Fruit fly (Drosophila melanogaster) whole organism, wandering third instar larva: ENCODE data around the gene fbl.
A peak's percentile ranks its signal among the peaks of the same experiment; 100 is the strongest.

ENCODE experiments used
- Abd-B ChIP-seq: fragments of >200 bp; optimal IDR thresholded peaks from 2 replicates; lab custom pipeline; 2017; ENCODE audit warnings: missing biosample characterization, missing genetic modification characterization
- CG32264 ChIP-seq: fragments of 200-800 bp; sonication (Bioruptor generic); optimal IDR thresholded peaks from 2 replicates; lab custom pipeline; 2016; ENCODE audit warnings: missing biosample characterization, missing genetic modification characterization
- CrebA ChIP-seq: fragments of 200-800 bp; sonication (Bioruptor generic); optimal IDR thresholded peaks from 2 replicates; lab custom pipeline; 2016; ENCODE audit warnings: missing biosample characterization, mild to moderate bottlenecking, missing genetic modification characterization, borderline replicate concordance
- Dfd ChIP-seq: fragments of >200 bp; optimal IDR thresholded peaks from 2 replicates; lab custom pipeline; 2017; ENCODE audit warnings: missing biosample characterization, missing genetic modification characterization
- Dif ChIP-seq: fragments of 200-275, 200-300 bp; sonication (Bioruptor generic); optimal IDR thresholded peaks from 2 replicates; lab custom pipeline; 2018; ENCODE audit warnings: missing biosample characterization, missing genetic modification characterization; ENCODE audit not compliant: partially characterized antibody
- GATAd ChIP-seq: sonication (Bioruptor generic); optimal IDR thresholded peaks from 2 replicates; lab custom pipeline; 2016; ENCODE audit warnings: missing biosample characterization, missing genetic modification characterization
- HLH106 ChIP-seq: fragments of 200-800 bp; optimal IDR thresholded peaks from 3 replicates; lab custom pipeline; 2019; ENCODE audit warnings: missing biosample characterization, mild to moderate bottlenecking, missing genetic modification characterization, moderate library complexity
- Hnf4 ChIP-seq: fragments of 200-800 bp; sonication (Bioruptor generic); optimal IDR thresholded peaks from 2 replicates; lab custom pipeline; 2016; ENCODE audit warnings: missing biosample characterization, mild to moderate bottlenecking, missing genetic modification characterization
- Hr83 ChIP-seq: fragments of 200-300 bp; sonication (Bioruptor generic); optimal IDR thresholded peaks from 2 replicates; lab custom pipeline; 2016; ENCODE audit warnings: missing biosample characterization, mild to moderate bottlenecking, missing genetic modification characterization, moderate library complexity; ENCODE audit not compliant: poor library complexity, severe bottlenecking
- Jra ChIP-seq: sonication (Bioruptor generic); optimal IDR thresholded peaks from 2 replicates; lab custom pipeline; 2016; ENCODE audit warnings: missing biosample characterization, missing genetic modification characterization
- Mio ChIP-seq: sonication (Bioruptor generic); optimal IDR thresholded peaks from 2 replicates; lab custom pipeline; 2016; ENCODE audit warnings: missing biosample characterization, missing genetic modification characterization
- OdsH ChIP-seq: fragments of 200-800 bp; sonication (Bioruptor generic); optimal IDR thresholded peaks from 2 replicates; lab custom pipeline; 2016; ENCODE audit warnings: missing biosample characterization, mild to moderate bottlenecking, missing genetic modification characterization
- Rel ChIP-seq, 2 experiments: fragments of 200-800 bp; sonication (Bioruptor generic) in 1 of 2; optimal IDR thresholded peaks; 2 replicates in 1 of 2; 3 replicates in 1 of 2; lab custom pipeline; 2016 to 2019; ENCODE audit warnings: mild to moderate bottlenecking in 2 of 2, missing biosample characterization in 2 of 2, missing genetic modification characterization in 2 of 2, moderate library complexity in 1 of 2
- Sp1 ChIP-seq: fragments of 200-800 bp; sonication (Bioruptor generic); optimal IDR thresholded peaks from 3 replicates; lab custom pipeline; 2019; ENCODE audit warnings: missing biosample characterization, mild to moderate bottlenecking, missing genetic modification characterization, moderate library complexity
- Vsx2 ChIP-seq: fragments of 200-300, 225-300 bp; sonication (Bioruptor generic); optimal IDR thresholded peaks from 2 replicates; lab custom pipeline; 2018; ENCODE audit warnings: missing biosample characterization, missing genetic modification characterization; ENCODE audit not compliant: partially characterized antibody
- br ChIP-seq: fragments of 200-800 bp; sonication (Bioruptor generic); optimal IDR thresholded peaks from 2 replicates; lab custom pipeline; 2016; ENCODE audit warnings: missing biosample characterization, missing genetic modification characterization
- brk ChIP-seq: fragments of 200-800 bp; sonication (Bioruptor generic); optimal IDR thresholded peaks from 2 replicates; lab custom pipeline; 2016; ENCODE audit warnings: missing biosample characterization, mild to moderate bottlenecking, missing genetic modification characterization
- dl ChIP-seq, 2 experiments: fragments of 175-275, 200-275 bp in 1 of 2; fragments of 200-275 bp in 1 of 2; sonication (Bioruptor generic); optimal IDR thresholded peaks; lab custom pipeline; 2018; ENCODE audit warnings: mild to moderate bottlenecking in 2 of 2, missing biosample characterization in 2 of 2, missing genetic modification characterization in 2 of 2, moderate library complexity in 2 of 2; ENCODE audit not compliant: partially characterized antibody in 2 of 2, insufficient read depth in 1 of 2
- dmrt93B ChIP-seq: fragments of 200-800 bp; sonication (Bioruptor generic); optimal IDR thresholded peaks from 2 replicates; lab custom pipeline; 2018; ENCODE audit warnings: missing biosample characterization, mild to moderate bottlenecking, missing genetic modification characterization
- dsf ChIP-seq: sonication (Bioruptor generic); optimal IDR thresholded peaks from 2 replicates; lab custom pipeline; 2016; ENCODE audit warnings: missing biosample characterization, missing genetic modification characterization, borderline replicate concordance
- ey ChIP-seq: fragments of 200-800 bp; sonication (Bioruptor generic); optimal IDR thresholded peaks from 2 replicates; lab custom pipeline; 2016; ENCODE audit warnings: missing biosample characterization, missing genetic modification characterization
- foxo ChIP-seq, 2 experiments: fragments of 200-800 bp; sonication (Bioruptor generic); optimal IDR thresholded peaks; 2 replicates in 1 of 2; 3 replicates in 1 of 2; lab custom pipeline; 2016 to 2017; ENCODE audit warnings: missing biosample characterization in 2 of 2, missing genetic modification characterization in 2 of 2
- fru ChIP-seq: fragments of 200-800 bp; sonication (Bioruptor generic); optimal IDR thresholded peaks from 3 replicates; lab custom pipeline; 2016; ENCODE audit warnings: missing biosample characterization, mild to moderate bottlenecking, missing genetic modification characterization
- h ChIP-seq: fragments of 200-800 bp; sonication (Bioruptor generic); optimal IDR thresholded peaks from 3 replicates; lab custom pipeline; 2016; ENCODE audit warnings: missing biosample characterization, mild to moderate bottlenecking, missing genetic modification characterization
- jim ChIP-seq: fragments of 175-275, 200-325 bp; sonication (Bioruptor generic); optimal IDR thresholded peaks from 2 replicates; lab custom pipeline; 2016; ENCODE audit warnings: missing biosample characterization, mild to moderate bottlenecking, missing genetic modification characterization
- lola ChIP-seq: fragments of >200 bp; optimal IDR thresholded peaks from 2 replicates; lab custom pipeline; 2017; ENCODE audit warnings: missing biosample characterization, missing genetic modification characterization
- pan ChIP-seq: fragments of >200 bp; optimal IDR thresholded peaks from 2 replicates; lab custom pipeline; 2017
- psq ChIP-seq: fragments of 200-800 bp; sonication (Bioruptor generic); optimal IDR thresholded peaks from 3 replicates; lab custom pipeline; 2017; ENCODE audit warnings: missing biosample characterization, mild to moderate bottlenecking, missing genetic modification characterization, moderate library complexity
- rgr ChIP-seq: fragments of 200-800 bp; sonication (Bioruptor generic); optimal IDR thresholded peaks from 3 replicates; lab custom pipeline; 2016; ENCODE audit warnings: missing biosample characterization, mild to moderate bottlenecking, missing genetic modification characterization
- sage ChIP-seq: fragments of 200-800 bp; sonication (Bioruptor generic); optimal IDR thresholded peaks from 2 replicates; lab custom pipeline; 2016; ENCODE audit warnings: missing biosample characterization, mild to moderate bottlenecking, missing genetic modification characterization
- sv ChIP-seq: fragments of 200-800 bp; sonication (Bioruptor generic); optimal IDR thresholded peaks from 3 replicates; lab custom pipeline; 2016; ENCODE audit warnings: missing biosample characterization, missing genetic modification characterization
- tai ChIP-seq: sonication (Bioruptor generic); optimal IDR thresholded peaks from 2 replicates; lab custom pipeline; 2016; ENCODE audit warnings: missing biosample characterization, missing genetic modification characterization
- woc ChIP-seq: sonication (Bioruptor generic); optimal IDR thresholded peaks from 2 replicates; lab custom pipeline; 2016; ENCODE audit warnings: missing biosample characterization, mild to moderate bottlenecking, missing genetic modification characterization

Gene fbl

dm6 chr3L:20349333-20349924 lies 34.8 kb upstream of the fbl start:
- TF ChIP-seq Dfd: no peak
- peak; percentile 88 for TF ChIP-seq Dif (GFP tag; lab: Kevin White, UChicago)
- no peak for TF ChIP-seq br (GFP tag; lab: Kevin White, UChicago)
- no peak for TF ChIP-seq Rel (GFP tag; optimal IDR thresholded peaks at IDR 0.05; lab: Kevin White, UChicago)
- peak; percentile 100 for TF ChIP-seq Rel (tag; optimal IDR thresholded peaks at IDR 0.05; lab: Kevin White, UChicago)
- TF ChIP-seq OdsH (GFP tag; lab: Kevin White, UChicago): no peak
- TF ChIP-seq sage (GFP tag; lab: Kevin White, UChicago): peak; percentile 6
- TF ChIP-seq sv: no peak
- TF ChIP-seq pan (lab: Kevin White, UChicago): no peak
- no peak for TF ChIP-seq Mio (GFP tag; lab: Kevin White, UChicago)
- no peak for TF ChIP-seq Abd-B
- TF ChIP-seq h (GFP tag; lab: Kevin White, UChicago): peak; percentile 3
- peak; percentile 55 to 88 for TF ChIP-seq dl (GFP tag; optimal IDR thresholded peaks at IDR 0.05; lab: Kevin White, UChicago; ENCODE audit: insufficient read depth in 1 of 2, partially characterized antibody in 2 of 2)
- TF ChIP-seq Jra (GFP tag; lab: Kevin White, UChicago): peak; percentile 48
- TF ChIP-seq woc (GFP tag; lab: Kevin White, UChicago): no peak
- no peak for TF ChIP-seq foxo (GFP tag; optimal IDR thresholded peaks at IDR 0.05; lab: Kevin White, UChicago)
- no peak for TF ChIP-seq HLH106 (tag; lab: Kevin White, UChicago)
- peak; percentile 65 for TF ChIP-seq Vsx2 (GFP tag; lab: Kevin White, UChicago)

DNA sequence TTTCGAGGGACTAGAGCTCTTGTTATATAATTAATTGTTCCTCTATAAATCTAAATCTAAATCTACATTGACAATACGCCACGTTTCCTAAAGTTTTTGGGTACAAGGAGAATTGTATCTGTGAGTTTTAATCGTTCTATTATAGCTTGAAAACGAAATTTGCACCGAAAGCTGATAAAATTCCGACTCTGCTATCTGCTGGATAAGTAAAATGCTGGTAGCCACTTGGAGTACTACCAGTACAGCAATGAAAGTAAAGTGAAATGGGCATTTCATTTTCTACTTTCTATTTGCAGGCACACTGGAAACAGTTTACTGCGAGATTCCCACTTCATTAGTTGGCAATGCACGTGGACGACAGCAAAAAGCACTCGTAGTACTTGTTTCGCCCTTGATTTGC lies 31.1 kb upstream of the fbl start, which contains the start of gene CG5618:
Gene CG5618, plus strand, starts transcription at position 301 of the 400 bp plus-strand sequence.
- TF ChIP-seq CG32264 (GFP tag; lab: Kevin White, UChicago) (no peak), Dfd (no peak), pan (lab: Kevin White, UChicago) (no peak), OdsH (GFP tag; lab: Kevin White, UChicago) (no peak), Hnf4 (no peak), woc (GFP tag; lab: Kevin White, UChicago) (no peak), dmrt93B (no peak), Abd-B (no peak), brk (no peak), Rel (GFP tag; optimal IDR thresholded peaks at IDR 0.05; lab: Kevin White, UChicago) (no peak), Rel (tag; optimal IDR thresholded peaks at IDR 0.05; lab: Kevin White, UChicago) (no peak), psq (no peak), h (GFP tag; lab: Kevin White, UChicago) (no peak), GATAd (GFP tag; lab: Kevin White, UChicago) (no peak), Jra (GFP tag; lab: Kevin White, UChicago) (no peak), Sp1 (no peak)

DNA sequence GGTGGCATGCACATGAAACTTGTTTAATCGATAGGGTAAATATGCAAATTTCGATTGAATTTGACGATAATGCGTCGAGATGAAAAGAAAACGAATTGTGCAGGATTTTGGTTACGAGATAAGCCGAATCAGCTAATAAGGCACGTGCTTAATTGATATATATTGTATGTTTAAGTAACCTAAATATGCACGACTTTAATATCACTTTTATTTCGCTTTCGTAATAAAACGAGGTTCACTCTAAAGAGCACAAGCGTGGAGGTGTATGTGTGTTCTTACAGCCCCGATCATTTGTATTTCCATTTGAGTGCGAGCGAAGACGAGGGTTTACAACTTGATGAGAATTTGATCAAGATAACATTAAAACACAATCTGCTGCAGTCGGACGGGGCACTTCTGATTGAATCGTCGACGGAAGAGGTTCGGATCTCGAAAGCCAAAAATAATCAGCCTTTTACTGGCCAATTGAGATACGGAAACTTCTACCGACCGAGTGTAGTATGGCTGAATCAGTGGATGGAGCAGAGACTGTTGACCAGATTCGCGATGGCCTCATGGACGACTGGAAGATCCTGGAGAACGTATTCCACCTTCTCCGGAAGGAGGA lies 30.4 kb upstream of the fbl start:
- TF ChIP-seq Hr83 (GFP tag; lab: Kevin White, UChicago) (peak; percentile 10), OdsH (GFP tag; lab: Kevin White, UChicago) (peak; percentile 15), sv (no peak), jim (GFP tag; lab: Kevin White, UChicago) (no peak), sage (GFP tag; lab: Kevin White, UChicago) (no peak), rgr (GFP tag; lab: Kevin White, UChicago) (peak; percentile 13), dsf (GFP tag; lab: Kevin White, UChicago) (no peak), Sp1 (no peak), Mio (GFP tag; lab: Kevin White, UChicago) (no peak), fru (peak; percentile 57), Dif (GFP tag; lab: Kevin White, UChicago) (no peak), Rel (GFP tag; optimal IDR thresholded peaks at IDR 0.05; lab: Kevin White, UChicago) (no peak), Rel (tag; optimal IDR thresholded peaks at IDR 0.05; lab: Kevin White, UChicago) (peak; percentile 70), Hnf4 (no peak), psq (peak; percentile 12), ey (GFP tag; lab: Kevin White, UChicago) (peak; percentile 51), GATAd (GFP tag; lab: Kevin White, UChicago) (no peak), CrebA (no peak), lola (GFP tag; lab: Kevin White, UChicago) (no peak), Vsx2 (GFP tag; lab: Kevin White, UChicago) (no peak), brk (no peak), tai (GFP tag; lab: Kevin White, UChicago) (no peak), h (GFP tag; lab: Kevin White, UChicago) (peak; percentile 42)
